Fruit fly (Drosophila melanogaster) whole organism, adult: ENCODE results near the gene Fkbp59.

Source experiments
- CG11617 ChIP-seq: fragments of 200-800 bp; sonication (Bioruptor generic); optimal IDR thresholded peaks from 2 replicates; lab custom pipeline; 2017; ENCODE audit warnings: mild to moderate bottlenecking, missing biosample characterization, missing genetic modification reagents, missing genetic modification characterization
- CG14711 ChIP-seq: fragments of 200-800 bp; sonication (Bioruptor generic); optimal IDR thresholded peaks from 2 replicates; lab custom pipeline; 2018; ENCODE audit warnings: missing biosample characterization, mild to moderate bottlenecking, missing genetic modification characterization, moderate library complexity
- CG5204 ChIP-seq: fragments of 200-800 bp; sonication (Bioruptor generic); optimal IDR thresholded peaks from 2 replicates; lab custom pipeline; 2016; ENCODE audit warnings: missing biosample characterization, missing genetic modification characterization
- CG7045 ChIP-seq: fragments of 200-800 bp; sonication (Bioruptor generic); optimal IDR thresholded peaks from 2 replicates; lab custom pipeline; 2017; ENCODE audit warnings: missing biosample characterization, mild to moderate bottlenecking, missing genetic modification characterization
- Crg-1 ChIP-seq: fragments of 200-800 bp; sonication (Bioruptor generic); optimal IDR thresholded peaks from 2 replicates; lab custom pipeline; 2016; ENCODE audit warnings: missing biosample characterization, missing genetic modification characterization
- cnc ChIP-seq, 2 experiments: fragments of >200 bp; optimal IDR thresholded peaks; 2 replicates each; lab custom pipeline; 2017
- kay ChIP-seq: fragments of 200-800 bp; sonication (Bioruptor generic); peaks from one replicate; lab custom pipeline; 2016; ENCODE audit warnings: missing biosample characterization, missing genetic modification characterization, borderline replicate concordance
- pad ChIP-seq: fragments of 200-800 bp; sonication (Bioruptor generic); optimal IDR thresholded peaks from 3 replicates; lab custom pipeline; 2017; ENCODE audit warnings: missing biosample characterization, missing genetic modification characterization, mild to moderate bottlenecking, moderate library complexity, missing genetic modification reagents
- tj ChIP-seq: fragments of 200-800 bp; sonication (Bioruptor generic); optimal IDR thresholded peaks from 3 replicates; lab custom pipeline; 2017; ENCODE audit warnings: missing biosample characterization, mild to moderate bottlenecking, missing genetic modification characterization, moderate library complexity
- toe ChIP-seq: fragments of 200-800 bp; sonication (Bioruptor generic); optimal IDR thresholded peaks from 2 replicates; lab custom pipeline; 2016; ENCODE audit warnings: missing biosample characterization, missing genetic modification characterization

DNA sequence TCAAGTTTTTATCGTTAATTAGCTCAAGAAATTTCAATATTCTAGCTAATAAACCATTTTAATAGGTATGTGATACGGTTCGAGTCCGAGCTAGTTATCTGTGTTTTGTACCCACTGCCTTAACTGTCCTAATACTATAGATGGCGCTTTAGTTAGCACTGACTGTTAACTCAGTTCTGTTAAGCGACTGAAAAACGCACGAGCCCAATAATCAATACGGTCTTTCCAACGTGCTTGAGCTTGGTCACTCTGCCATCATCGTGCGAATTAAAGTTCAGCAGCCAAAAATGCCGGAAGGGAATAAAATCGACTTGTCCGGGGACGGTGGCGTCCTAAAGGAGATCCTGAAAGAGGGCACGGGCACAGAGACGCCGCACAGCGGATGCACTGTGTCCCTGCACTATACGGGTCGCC, at the start of gene Fkbp59:
- TF ChIP-seq kay (GFP tag; lab: Kevin White, UChicago) (no peak), CG11617 (GFP tag; lab: Kevin White, UChicago) (no peak), tj (GFP tag; lab: Kevin White, UChicago) (no peak), cnc (optimal IDR thresholded peaks at IDR 0.05; lab: Kevin White, UChicago) (no peak), CG14711 (no peak), CG5204 (no peak), toe (GFP tag; lab: Kevin White, UChicago) (no peak), CG7045 (GFP tag; lab: Kevin White, UChicago) (no peak), pad (GFP tag; lab: Kevin White, UChicago) (no peak), Crg-1 (GFP tag; lab: Kevin White, UChicago) (no peak)
